Fruit fly (Drosophila melanogaster) whole organism, prepupa: ENCODE results near the gene Rsph9.
A peak's percentile ranks its signal among the peaks of the same experiment; 100 is the strongest.

Experiments used
- CG10631 ChIP-seq: fragments of 200-800 bp; sonication (Bioruptor generic); optimal IDR thresholded peaks from 2 replicates; lab custom pipeline; 2016; ENCODE audit warnings: missing biosample characterization, missing genetic modification characterization
- CG11294 ChIP-seq: fragments of 200-800 bp; sonication (Bioruptor generic); IDR thresholded peaks from 2 replicates; pipeline ENCODE4 v1.3.6; 2022; ENCODE audit warnings: missing biosample characterization, missing genetic modification characterization
- CG11902 ChIP-seq: fragments of 200-800 bp; sonication (Bioruptor generic); optimal IDR thresholded peaks from 3 replicates; lab custom pipeline; 2016; ENCODE audit warnings: missing biosample characterization, missing genetic modification characterization
- CG15336 ChIP-seq: fragments of 200-800 bp; sonication (Bioruptor generic); IDR thresholded peaks from 2 replicates; pipeline ENCODE4 v1.3.6; 2022; ENCODE audit warnings: missing biosample characterization, missing genetic modification characterization
- CG1621 ChIP-seq: fragments of 200-800 bp; sonication (Bioruptor generic); optimal IDR thresholded peaks from 3 replicates; lab custom pipeline; 2018; ENCODE audit warnings: missing biosample characterization, mild to moderate bottlenecking, missing genetic modification characterization
- CG31627 ChIP-seq: fragments of 200-800 bp; sonication (Bioruptor generic); optimal IDR thresholded peaks from 3 replicates; lab custom pipeline; 2016; ENCODE audit warnings: missing biosample characterization, missing genetic modification characterization
- CG32006 ChIP-seq: fragments of 200-800 bp; sonication (Bioruptor generic); optimal IDR thresholded peaks from 3 replicates; lab custom pipeline; 2017; ENCODE audit warnings: missing biosample characterization, mild to moderate bottlenecking, missing genetic modification characterization
- CG34406 ChIP-seq: fragments of 200-800 bp; sonication (Bioruptor generic); optimal IDR thresholded peaks from 3 replicates; lab custom pipeline; 2016; ENCODE audit warnings: missing biosample characterization, missing genetic modification characterization
- CG3919 ChIP-seq: fragments of 200-800 bp; sonication (Bioruptor generic); optimal IDR thresholded peaks from 3 replicates; lab custom pipeline; 2016; ENCODE audit warnings: missing biosample characterization, missing genetic modification characterization
- CG4318 ChIP-seq: fragments of 200-800 bp; sonication (Bioruptor generic); optimal IDR thresholded peaks from 3 replicates; lab custom pipeline; 2017; ENCODE audit warnings: missing biosample characterization, mild to moderate bottlenecking, missing genetic modification characterization
- CG6276 ChIP-seq: fragments of 200-800 bp; sonication (Bioruptor generic); optimal IDR thresholded peaks from 2 replicates; lab custom pipeline; 2017; ENCODE audit warnings: missing biosample characterization, mild to moderate bottlenecking, missing genetic modification characterization
- CG6808 ChIP-seq: fragments of 200-800 bp; sonication (Bioruptor generic); optimal IDR thresholded peaks from 3 replicates; lab custom pipeline; 2017; ENCODE audit warnings: missing biosample characterization, missing genetic modification characterization, mild to moderate bottlenecking, moderate library complexity, missing genetic modification reagents
- CG6854 ChIP-seq: fragments of 200-800 bp; sonication (Bioruptor generic); optimal IDR thresholded peaks from 2 replicates; lab custom pipeline; 2017; ENCODE audit warnings: missing biosample characterization, mild to moderate bottlenecking, missing genetic modification characterization
- CG7368 ChIP-seq: fragments of 200-800 bp; sonication (Bioruptor generic); optimal IDR thresholded peaks from 3 replicates; lab custom pipeline; 2016; ENCODE audit warnings: missing biosample characterization, missing genetic modification characterization
- CG8632 ChIP-seq: fragments of 200-800 bp; sonication (Bioruptor generic); optimal IDR thresholded peaks from 3 replicates; lab custom pipeline; 2016; ENCODE audit warnings: missing biosample characterization, missing genetic modification characterization
- CG9139 ChIP-seq: fragments of 200-800 bp; sonication (Bioruptor generic); optimal IDR thresholded peaks from 3 replicates; lab custom pipeline; 2017; ENCODE audit warnings: missing biosample characterization, mild to moderate bottlenecking, missing genetic modification characterization
- Eip75B ChIP-seq: fragments of 200-800 bp; sonication (Bioruptor generic); optimal IDR thresholded peaks from 3 replicates; lab custom pipeline; 2016; ENCODE audit warnings: missing biosample characterization, missing genetic modification characterization
- Eip78C ChIP-seq: fragments of 200-800 bp; sonication (Bioruptor generic); peaks from one replicate; lab custom pipeline; 2016; ENCODE audit warnings: missing biosample characterization, missing genetic modification characterization
- Ets21C ChIP-seq: fragments of 200-800 bp; sonication (Bioruptor generic); optimal IDR thresholded peaks from 3 replicates; lab custom pipeline; 2016; ENCODE audit warnings: missing biosample characterization, missing genetic modification characterization
- Gug ChIP-seq: fragments of 200-800 bp; sonication (Bioruptor generic); IDR thresholded peaks from 2 replicates; pipeline ENCODE4 v1.3.6; 2022; ENCODE audit warnings: missing biosample characterization, missing genetic modification characterization
- Hr38 ChIP-seq: sonication (Bioruptor generic); optimal IDR thresholded peaks from 2 replicates; lab custom pipeline; 2016; ENCODE audit warnings: missing biosample characterization, missing genetic modification characterization
- Hr39 ChIP-seq: fragments of 200-800 bp; sonication (Bioruptor generic); optimal IDR thresholded peaks from 2 replicates; lab custom pipeline; 2016; ENCODE audit warnings: missing biosample characterization, missing genetic modification characterization
- Hr4 ChIP-seq: fragments of 200-800 bp; sonication (Bioruptor generic); optimal IDR thresholded peaks from 3 replicates; lab custom pipeline; 2016; ENCODE audit warnings: missing biosample characterization, missing genetic modification characterization
- Met ChIP-seq: fragments of 200-800 bp; sonication (Bioruptor generic); optimal IDR thresholded peaks from 3 replicates; lab custom pipeline; 2016; ENCODE audit warnings: missing biosample characterization, missing genetic modification characterization
- Sox14 ChIP-seq: fragments of 200-800 bp; sonication (Bioruptor generic); optimal IDR thresholded peaks from 3 replicates; lab custom pipeline; 2016; ENCODE audit warnings: missing biosample characterization, missing genetic modification characterization
- Sox15 ChIP-seq: fragments of 200-800 bp; sonication (Bioruptor generic); optimal IDR thresholded peaks from 3 replicates; lab custom pipeline; 2016; ENCODE audit warnings: missing biosample characterization, missing genetic modification characterization
- achi ChIP-seq: fragments of 200-800 bp; sonication (Bioruptor generic); optimal IDR thresholded peaks from 3 replicates; lab custom pipeline; 2016; ENCODE audit warnings: missing biosample characterization, missing genetic modification characterization
- cyc ChIP-seq: fragments of 200-800 bp; sonication (Bioruptor generic); optimal IDR thresholded peaks from 3 replicates; lab custom pipeline; 2016; ENCODE audit warnings: missing biosample characterization, missing genetic modification characterization
- dac ChIP-seq: fragments of 200-800 bp; sonication (Bioruptor generic); optimal IDR thresholded peaks from 2 replicates; lab custom pipeline; 2017; ENCODE audit warnings: missing biosample characterization, mild to moderate bottlenecking, missing genetic modification characterization
- dsx ChIP-seq: fragments of 200-800 bp; optimal IDR thresholded peaks from 3 replicates; lab custom pipeline; 2019; ENCODE audit warnings: missing biosample characterization, mild to moderate bottlenecking, missing genetic modification characterization, moderate library complexity; ENCODE audit not compliant: poor library complexity, severe bottlenecking
- eg ChIP-seq: fragments of 200-800 bp; sonication (Bioruptor generic); IDR thresholded peaks from 3 replicates; pipeline ENCODE4 v1.3.6; 2022; ENCODE audit warnings: missing biosample characterization, missing genetic modification characterization
- esn ChIP-seq: fragments of 200-800 bp; sonication (Bioruptor generic); optimal IDR thresholded peaks from 2 replicates; lab custom pipeline; 2016; ENCODE audit warnings: missing biosample characterization, mild to moderate bottlenecking, missing genetic modification characterization, moderate library complexity
- fd59A ChIP-seq: fragments of 200-800 bp; sonication (Bioruptor generic); optimal IDR thresholded peaks from 2 replicates; lab custom pipeline; 2017; ENCODE audit warnings: missing biosample characterization, mild to moderate bottlenecking, missing genetic modification characterization, missing genetic modification reagents
- fd85E ChIP-seq: fragments of 200-800 bp; sonication (Bioruptor generic); optimal IDR thresholded peaks from 3 replicates; lab custom pipeline; 2016; ENCODE audit warnings: missing biosample characterization, missing genetic modification characterization
- fkh ChIP-seq: fragments of 200-800 bp; sonication (Bioruptor generic); optimal IDR thresholded peaks from 3 replicates; lab custom pipeline; 2017; ENCODE audit warnings: missing biosample characterization, mild to moderate bottlenecking, missing genetic modification characterization, moderate library complexity
- lz ChIP-seq: fragments of 200-800 bp; sonication (Bioruptor generic); optimal IDR thresholded peaks from 3 replicates; lab custom pipeline; 2016; ENCODE audit warnings: missing biosample characterization, missing genetic modification characterization
- net ChIP-seq: fragments of 200-800 bp; sonication (Bioruptor generic); optimal IDR thresholded peaks from 3 replicates; lab custom pipeline; 2016; ENCODE audit warnings: missing biosample characterization, missing genetic modification characterization
- pdm3 ChIP-seq: fragments of 200-800 bp; sonication (Bioruptor generic); optimal IDR thresholded peaks from 3 replicates; lab custom pipeline; 2016; ENCODE audit warnings: missing biosample characterization, missing genetic modification characterization
- salr ChIP-seq, 2 experiments: fragments of 200-800 bp; sonication (Bioruptor generic); optimal IDR thresholded peaks; 3 replicates each; lab custom pipeline; 2016 to 2018; ENCODE audit warnings: missing biosample characterization in 2 of 2, missing genetic modification characterization in 2 of 2, mild to moderate bottlenecking in 1 of 2
- spab ChIP-seq: fragments of 200-800 bp; sonication (Bioruptor generic); optimal IDR thresholded peaks from 2 replicates; lab custom pipeline; 2017; ENCODE audit warnings: missing biosample characterization, mild to moderate bottlenecking, missing genetic modification characterization, missing genetic modification reagents
- ss ChIP-seq, 2 experiments: fragments of 200-800 bp; sonication (Bioruptor generic); optimal IDR thresholded peaks; 2 replicates in 1 of 2; 3 replicates in 1 of 2; lab custom pipeline; 2017 to 2018; ENCODE audit warnings: mild to moderate bottlenecking in 2 of 2, missing biosample characterization in 2 of 2, missing genetic modification characterization in 2 of 2, moderate library complexity in 1 of 2
- svp ChIP-seq: fragments of 200-800 bp; sonication (Bioruptor generic); peaks from one replicate; lab custom pipeline; 2016; ENCODE audit warnings: missing biosample characterization, missing genetic modification characterization
- topi ChIP-seq: fragments of 200-800 bp; sonication (Bioruptor generic); optimal IDR thresholded peaks from 3 replicates; lab custom pipeline; 2016; ENCODE audit warnings: missing biosample characterization, missing genetic modification characterization
- vri ChIP-seq: fragments of 200-800 bp; sonication (Bioruptor generic); optimal IDR thresholded peaks from 3 replicates; lab custom pipeline; 2016; ENCODE audit warnings: missing biosample characterization, mild to moderate bottlenecking, missing genetic modification characterization

The Rsph9 gene

DNA sequence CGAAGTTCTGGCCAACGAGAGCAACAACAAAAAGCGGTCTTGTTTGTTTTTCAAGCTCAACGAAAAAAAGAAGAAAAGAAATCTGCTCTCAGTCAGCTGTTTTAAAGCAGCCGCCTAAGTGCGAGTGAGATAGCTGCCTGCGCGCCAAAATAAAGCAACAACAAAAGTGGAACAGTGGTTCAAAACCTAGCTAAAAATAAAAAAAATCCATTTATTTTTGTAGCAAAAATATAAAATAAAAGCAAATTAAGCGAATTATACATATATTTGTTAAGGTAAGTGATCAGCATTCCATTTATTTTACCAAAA is 27.3 kb downstream of the Rsph9 start (continued):
- TF ChIP-seq CG11294 (GFP tag; lab: Robert Waterston, UW): no peak; the same call in 1 of the 2 replicates
- peak; percentile 87 for TF ChIP-seq achi
- peak; percentile 75 for TF ChIP-seq Gug (GFP tag; lab: Robert Waterston, UW)
- TF ChIP-seq Hr38 (GFP tag; lab: Kevin White, UChicago): no peak
- TF ChIP-seq Ets21C (GFP tag; lab: Kevin White, UChicago): peak; percentile 13
- TF ChIP-seq CG1621 (tag; lab: Kevin White, UChicago): peak; percentile 98
- TF ChIP-seq CG11902 (GFP tag; lab: Kevin White, UChicago): no peak
- peak; percentile 49 for TF ChIP-seq lz (GFP tag; lab: Kevin White, UChicago)
- peak; percentile 81 for TF ChIP-seq fkh (GFP tag; lab: Kevin White, UChicago)
- TF ChIP-seq esn (GFP tag; lab: Kevin White, UChicago): peak; percentile 74
- peak; percentile 97 for TF ChIP-seq dsx (GFP tag; lab: Kevin White, UChicago)
- peak; percentile 91 for TF ChIP-seq fd59A (GFP tag; lab: Kevin White, UChicago)
- TF ChIP-seq topi (GFP tag; lab: Kevin White, UChicago): peak; percentile 71
- peak; percentile 83 for TF ChIP-seq CG7368 (GFP tag; lab: Kevin White, UChicago)
- peak; percentile 94 for TF ChIP-seq eg (GFP tag; lab: Robert Waterston, UW)
- peak; percentile 99 for TF ChIP-seq ss (GFP tag; optimal IDR thresholded peaks at IDR 0.05; lab: Kevin White, UChicago)
- TF ChIP-seq CG6808: peak; percentile 98
- TF ChIP-seq dac (GFP tag; lab: Kevin White, UChicago): peak; percentile 85
- peak; percentile 98 for TF ChIP-seq CG9139 (GFP tag; lab: Kevin White, UChicago)
- peak; percentile 92 for TF ChIP-seq CG6276 (GFP tag; lab: Kevin White, UChicago)
- peak; percentile 81 for TF ChIP-seq Sox14
- peak; percentile 99 for TF ChIP-seq spab (GFP tag; lab: Kevin White, UChicago)
- TF ChIP-seq Eip78C (GFP tag; lab: Kevin White, UChicago): peak; percentile 93

DNA sequence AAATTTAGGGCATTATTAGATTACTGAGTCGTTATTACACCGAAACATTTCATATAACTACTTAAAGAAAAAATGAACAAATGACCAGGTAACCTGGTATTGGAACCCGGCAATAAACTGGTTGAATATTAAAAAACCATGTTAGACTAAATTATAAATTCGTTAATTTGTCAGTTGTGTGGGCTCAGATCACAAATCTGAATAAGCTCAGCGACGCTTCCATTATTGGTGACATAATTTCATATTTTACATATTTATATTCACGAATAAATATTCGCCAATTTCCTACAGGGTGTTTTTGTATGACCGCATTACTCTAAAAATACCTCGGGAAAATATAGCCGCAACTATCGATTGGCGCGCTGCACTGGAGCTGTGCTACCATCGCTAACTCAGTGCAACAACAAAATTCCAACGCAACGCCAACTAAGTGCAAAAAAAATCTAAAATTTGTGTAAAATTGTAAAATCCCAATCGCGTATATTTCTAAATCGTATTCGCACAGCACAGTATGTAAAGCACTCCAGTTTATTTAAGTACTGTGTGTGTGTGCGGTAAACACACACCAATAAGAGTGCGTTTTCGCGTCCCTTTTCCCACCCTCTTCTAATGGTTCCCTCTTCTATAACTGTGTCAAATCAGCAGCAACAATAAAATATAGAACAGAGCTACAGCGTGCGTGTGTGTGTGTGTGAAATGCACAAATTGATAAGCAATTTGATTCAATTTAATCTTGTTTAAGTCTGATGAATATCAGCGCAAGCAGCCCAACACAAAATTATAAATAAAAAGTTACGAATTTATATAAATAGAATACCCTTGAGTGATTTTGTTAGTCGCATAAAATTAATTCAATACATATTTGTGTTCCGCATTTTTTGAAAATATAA is 27.9 kb downstream of the Rsph9 start, which contains the start of gene CLIP-190:
Gene CLIP-190, plus strand, starts transcription at position 370 of the 890 bp plus-strand sequence.
- TF ChIP-seq Hr4 (GFP tag; lab: Kevin White, UChicago) (peak; percentile 18), Hr39 (peak; percentile 0), Eip78C (GFP tag; lab: Kevin White, UChicago) (peak; percentile 30), pdm3 (GFP tag; lab: Kevin White, UChicago) (peak; percentile 10), vri (no peak), svp (GFP tag; lab: Kevin White, UChicago) (peak; percentile 66), lz (GFP tag; lab: Kevin White, UChicago) (peak; percentile 16), salr (GFP tag; optimal IDR thresholded peaks at IDR 0.05; lab: Kevin White, UChicago) (no peak), CG6854 (GFP tag; lab: Kevin White, UChicago) (no peak)

DNA sequence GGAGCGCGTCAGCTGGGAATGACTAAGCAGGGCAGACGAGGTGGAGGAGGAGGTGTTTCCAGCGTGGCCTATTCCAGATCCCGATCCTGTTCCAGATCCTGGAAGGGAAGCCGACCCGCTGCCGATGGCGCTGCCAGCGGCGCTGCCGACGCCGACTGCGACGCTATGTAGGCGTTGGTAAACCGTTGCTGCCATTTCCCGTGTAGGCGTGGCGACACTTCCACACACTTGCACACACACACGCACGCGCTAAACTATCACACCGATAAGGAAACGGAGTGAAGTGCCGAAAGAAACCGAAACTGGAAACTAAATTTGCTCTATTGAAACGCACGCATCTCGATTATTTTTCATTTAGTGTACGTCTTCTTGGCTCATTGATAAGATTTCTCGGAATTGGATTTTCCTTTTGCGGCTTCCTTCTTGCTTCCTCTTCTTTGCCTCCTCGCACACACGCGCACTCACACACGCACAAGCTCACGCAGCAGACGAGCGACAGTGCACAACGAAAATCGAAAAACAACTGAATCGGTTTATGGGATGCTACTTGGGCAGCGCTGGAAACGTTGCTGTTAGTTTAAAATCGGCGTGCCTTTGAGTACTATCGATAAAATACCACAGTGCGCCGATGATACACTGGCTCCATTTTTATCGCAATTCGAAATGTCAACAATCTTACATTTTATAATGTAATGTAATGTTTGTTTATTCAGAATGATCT is 28.7 kb downstream of the Rsph9 start, which contains the start of gene Lrch:
Gene Lrch, minus strand, starts transcription at position 528 of the 721 bp plus-strand sequence.
- TF ChIP-seq fd85E: no peak
- no peak for TF ChIP-seq CG34406 (GFP tag; lab: Kevin White, UChicago)
- TF ChIP-seq ss (GFP tag; optimal IDR thresholded peaks at IDR 0.05; lab: Kevin White, UChicago): peak; percentile 43 to 57
- TF ChIP-seq CG1621 (tag; lab: Kevin White, UChicago): no peak
- no peak for TF ChIP-seq achi
- TF ChIP-seq net: peak; percentile 4
- TF ChIP-seq Eip75B (GFP tag; lab: Kevin White, UChicago): no peak
- TF ChIP-seq CG32006 (GFP tag; lab: Kevin White, UChicago): no peak
- no peak for TF ChIP-seq Sox15 (GFP tag; lab: Kevin White, UChicago)
- TF ChIP-seq CG11294 (GFP tag; lab: Robert Waterston, UW): no peak
- TF ChIP-seq cyc (GFP tag; lab: Kevin White, UChicago): no peak
- no peak for TF ChIP-seq Gug (GFP tag; lab: Robert Waterston, UW)
- TF ChIP-seq Met: peak; percentile 5
- TF ChIP-seq lz (GFP tag; lab: Kevin White, UChicago): no peak
- no peak for TF ChIP-seq CG4318
- peak; percentile 40 for TF ChIP-seq CG15336 (GFP tag; lab: Robert Waterston, UW)
- peak; percentile 15 for TF ChIP-seq dsx (GFP tag; lab: Kevin White, UChicago)
- no peak for TF ChIP-seq CG31627 (GFP tag; lab: Kevin White, UChicago)
- peak; percentile 14 for TF ChIP-seq CG9139 (GFP tag; lab: Kevin White, UChicago)
- no peak for TF ChIP-seq svp (GFP tag; lab: Kevin White, UChicago)
- peak; percentile 60 for TF ChIP-seq CG3919
- peak; percentile 41; the same call in 1 of the 3 replicates for TF ChIP-seq eg (GFP tag; lab: Robert Waterston, UW)
- TF ChIP-seq CG10631 (GFP tag; lab: Kevin White, UChicago): no peak
- TF ChIP-seq CG8632: no peak
